Fruit fly (Drosophila melanogaster) whole organism, embryonic: ENCODE results near the gene CBP.

Source experiments
- CG10147 ChIP-seq: fragments of 200-800 bp; sonication (Bioruptor generic); optimal IDR thresholded peaks from 2 replicates; lab custom pipeline; 2019; ENCODE audit warnings: missing biosample characterization, mild to moderate bottlenecking, missing genetic modification characterization, moderate library complexity
- CG10543 ChIP-seq: fragments of 200-800 bp; sonication (Bioruptor generic); optimal IDR thresholded peaks from 3 replicates; lab custom pipeline; 2017; ENCODE audit warnings: missing biosample characterization, mild to moderate bottlenecking, missing genetic modification characterization, moderate library complexity
- CG10565 ChIP-seq: fragments of 200-800 bp; sonication (Bioruptor generic); optimal IDR thresholded peaks from 3 replicates; lab custom pipeline; 2016; ENCODE audit warnings: missing biosample characterization, mild to moderate bottlenecking, missing genetic modification characterization
- CG11504 ChIP-seq: fragments of 200-800 bp; sonication (Bioruptor generic); optimal IDR thresholded peaks from 3 replicates; lab custom pipeline; 2019; ENCODE audit warnings: missing biosample characterization, mild to moderate bottlenecking, missing genetic modification characterization, moderate library complexity
- CG12744 ChIP-seq: fragments of 200-800 bp; sonication (Bioruptor generic); optimal IDR thresholded peaks from 2 replicates; lab custom pipeline; 2016; ENCODE audit warnings: missing biosample characterization, missing genetic modification characterization
- CG13123 ChIP-seq: fragments of 200-800 bp; sonication (Bioruptor generic); optimal IDR thresholded peaks from 2 replicates; lab custom pipeline; 2016; ENCODE audit warnings: missing biosample characterization, missing genetic modification characterization
- CG13894 ChIP-seq: fragments of 200-800 bp; sonication (Bioruptor generic); optimal IDR thresholded peaks from 3 replicates; lab custom pipeline; 2018; ENCODE audit warnings: missing biosample characterization, mild to moderate bottlenecking, missing genetic modification characterization, moderate library complexity
- CG14441 ChIP-seq: fragments of 200-800 bp; sonication (Bioruptor generic); IDR thresholded peaks from 2 replicates; pipeline ENCODE4 v1.3.6; 2022; ENCODE audit warnings: missing biosample characterization, missing genetic modification characterization
- CG15011 ChIP-seq: fragments of 200-800 bp; sonication (Bioruptor generic); optimal IDR thresholded peaks from 3 replicates; lab custom pipeline; 2018; ENCODE audit warnings: missing biosample characterization, mild to moderate bottlenecking, missing genetic modification characterization
- CG15073 ChIP-seq: fragments of 200-800 bp; sonication (Bioruptor generic); optimal IDR thresholded peaks from 2 replicates; lab custom pipeline; 2016; ENCODE audit warnings: missing biosample characterization, missing genetic modification characterization
- CG15269 ChIP-seq: fragments of 200-800 bp; sonication (Bioruptor generic); optimal IDR thresholded peaks from 2 replicates; lab custom pipeline; 2018; ENCODE audit warnings: missing biosample characterization, mild to moderate bottlenecking, missing genetic modification characterization, moderate library complexity
- CG15696 ChIP-seq: fragments of 200-800 bp; sonication (Bioruptor generic); optimal IDR thresholded peaks from 2 replicates; lab custom pipeline; 2019; ENCODE audit warnings: missing biosample characterization, mild to moderate bottlenecking, missing genetic modification characterization, moderate library complexity
- CG16815 ChIP-seq: fragments of 200-800 bp; sonication (Bioruptor generic); optimal IDR thresholded peaks from 3 replicates; lab custom pipeline; 2017; ENCODE audit warnings: missing biosample characterization, mild to moderate bottlenecking, missing genetic modification characterization
- CG18764 ChIP-seq: fragments of 200-800 bp; sonication (Bioruptor generic); optimal IDR thresholded peaks from 3 replicates; lab custom pipeline; 2016; ENCODE audit warnings: missing biosample characterization, missing genetic modification characterization
- CG2120 ChIP-seq: fragments of 200-800 bp; sonication (Bioruptor generic); optimal IDR thresholded peaks from 3 replicates; lab custom pipeline; 2016; ENCODE audit warnings: missing biosample characterization, missing genetic modification characterization
- CG2129 ChIP-seq: fragments of 200-800 bp; sonication (Bioruptor generic); IDR thresholded peaks from 2 replicates; pipeline ENCODE4 v1.3.6; 2022; ENCODE audit warnings: missing biosample characterization, missing genetic modification characterization; ENCODE audit not compliant: partially characterized antibody
- CG31365 ChIP-seq: fragments of 200-800 bp; sonication (Bioruptor generic); optimal IDR thresholded peaks from 2 replicates; lab custom pipeline; 2018; ENCODE audit warnings: missing biosample characterization, mild to moderate bottlenecking, missing genetic modification characterization
- CG43689 ChIP-seq: fragments of 200-800 bp; sonication (Bioruptor generic); IDR thresholded peaks from 2 replicates; pipeline ENCODE4 v1.3.6; 2022; ENCODE audit warnings: missing biosample characterization, missing genetic modification characterization
- CG4730 ChIP-seq: fragments of 200-800 bp; sonication (Bioruptor generic); IDR thresholded peaks from 2 replicates; pipeline ENCODE4 v1.3.6; 2022; ENCODE audit warnings: missing biosample characterization, missing genetic modification characterization
- CG6254 ChIP-seq: fragments of 200-800 bp; sonication (Bioruptor generic); optimal IDR thresholded peaks from 3 replicates; lab custom pipeline; 2017; ENCODE audit warnings: mild to moderate bottlenecking, missing biosample characterization, missing genetic modification reagents, missing genetic modification characterization
- CG9876 ChIP-seq: fragments of 200-800 bp; sonication (Bioruptor generic); optimal IDR thresholded peaks from 2 replicates; lab custom pipeline; 2016; ENCODE audit warnings: missing biosample characterization, missing genetic modification characterization
- CTCF ChIP-seq: fragments of 200-800 bp; sonication (Bioruptor generic); optimal IDR thresholded peaks from 2 replicates; lab custom pipeline; 2017; ENCODE audit warnings: missing biosample characterization, mild to moderate bottlenecking, missing genetic modification characterization, moderate library complexity
- CkIIα-i1 ChIP-seq: fragments of 200-800 bp; sonication (Bioruptor generic); IDR thresholded peaks from 2 replicates; pipeline ENCODE4 v1.3.6; 2022; ENCODE audit warnings: missing biosample characterization, missing genetic modification characterization
- D19B ChIP-seq: fragments of 200-800 bp; sonication (Bioruptor generic); optimal IDR thresholded peaks from 2 replicates; lab custom pipeline; 2017; ENCODE audit warnings: missing biosample characterization, mild to moderate bottlenecking, missing genetic modification characterization
- Dbx ChIP-seq: fragments of 200-800 bp; sonication (Bioruptor generic); IDR thresholded peaks from 3 replicates; pipeline ENCODE4 v1.3.6; 2022; ENCODE audit warnings: missing biosample characterization, missing genetic modification characterization
- Jarid2 ChIP-seq: fragments of 200-800 bp; sonication (Bioruptor generic); optimal IDR thresholded peaks from 3 replicates; lab custom pipeline; 2017; ENCODE audit warnings: mild to moderate bottlenecking, missing biosample characterization, missing genetic modification reagents, missing genetic modification characterization
- Oaz ChIP-seq: fragments of 200-800 bp; sonication (Bioruptor generic); IDR thresholded peaks from 2 replicates; pipeline ENCODE4 v1.3.6; 2022; ENCODE audit warnings: missing biosample characterization, missing genetic modification characterization
- Oli ChIP-seq: fragments of 200-800 bp; sonication (Bioruptor generic); optimal IDR thresholded peaks from 2 replicates; lab custom pipeline; 2018; ENCODE audit warnings: missing biosample characterization, mild to moderate bottlenecking, missing genetic modification characterization, moderate library complexity
- PHDP ChIP-seq: fragments of 200-800 bp; sonication (Bioruptor generic); optimal IDR thresholded peaks from 3 replicates; lab custom pipeline; 2018; ENCODE audit warnings: missing biosample characterization, mild to moderate bottlenecking, missing genetic modification characterization, moderate library complexity
- Sry-δ ChIP-seq: fragments of 200-800 bp; sonication (Bioruptor generic); optimal IDR thresholded peaks from 2 replicates; lab custom pipeline; 2016; ENCODE audit warnings: missing biosample characterization, missing genetic modification characterization
- Stat92E ChIP-seq, 3 experiments: fragments of >200 bp in 2 of 3; fragments of 200-800 bp in 1 of 3; sonication (Bioruptor generic) in 1 of 3; optimal IDR thresholded peaks; 2 replicates each; lab custom pipeline; 2017 to 2019; ENCODE audit warnings: missing biosample characterization in 3 of 3, missing genetic modification characterization in 3 of 3, mild to moderate bottlenecking in 1 of 3, moderate library complexity in 1 of 3
- Taf1 ChIP-seq: fragments of 200-800 bp; sonication (Bioruptor generic); IDR thresholded peaks from 2 replicates; pipeline ENCODE4 v1.3.6; 2022; ENCODE audit warnings: missing biosample characterization, missing genetic modification characterization
- Xrp1 ChIP-seq: fragments of 200-800 bp; sonication (Bioruptor generic); IDR thresholded peaks from 2 replicates; pipeline ENCODE4 v1.3.6; 2022; ENCODE audit warnings: missing biosample characterization, missing genetic modification characterization
- bigmax ChIP-seq: fragments of 200-800 bp; sonication (Bioruptor generic); optimal IDR thresholded peaks from 2 replicates; lab custom pipeline; 2018; ENCODE audit warnings: missing biosample characterization, mild to moderate bottlenecking, missing genetic modification characterization
- cwo ChIP-seq: fragments of 200-800 bp; sonication (Bioruptor generic); optimal IDR thresholded peaks from 3 replicates; lab custom pipeline; 2017; ENCODE audit warnings: missing biosample characterization, missing genetic modification characterization, mild to moderate bottlenecking, moderate library complexity, missing genetic modification reagents
- ems ChIP-seq: fragments of 200-800 bp; sonication (Bioruptor generic); optimal IDR thresholded peaks from 3 replicates; lab custom pipeline; 2016; ENCODE audit warnings: missing biosample characterization, missing genetic modification characterization
- fu2 ChIP-seq: fragments of 200-800 bp; sonication (Bioruptor generic); optimal IDR thresholded peaks from 2 replicates; lab custom pipeline; 2016; ENCODE audit warnings: missing biosample characterization, missing genetic modification characterization
- grn ChIP-seq: fragments of 200-800 bp; sonication (Bioruptor generic); optimal IDR thresholded peaks from 3 replicates; lab custom pipeline; 2017; ENCODE audit warnings: missing biosample characterization, missing genetic modification characterization
- jigr1 ChIP-seq: fragments of 200-800 bp; sonication (Bioruptor generic); IDR thresholded peaks from 3 replicates; pipeline ENCODE4 v1.3.6; 2022; ENCODE audit warnings: missing biosample characterization, missing genetic modification characterization
- jing ChIP-seq: fragments of 200-800 bp; sonication (Bioruptor generic); optimal IDR thresholded peaks from 2 replicates; lab custom pipeline; 2018; ENCODE audit warnings: missing biosample characterization, mild to moderate bottlenecking, missing genetic modification characterization
- lola ChIP-seq, 3 experiments: fragments of >200 bp in 2 of 3; fragments of 200-800 bp in 1 of 3; sonication (Bioruptor generic) in 1 of 3; optimal IDR thresholded peaks; 2 replicates each; lab custom pipeline; 2017 to 2019; ENCODE audit warnings: missing biosample characterization in 3 of 3, missing genetic modification characterization in 3 of 3, mild to moderate bottlenecking in 1 of 3, moderate library complexity in 1 of 3
- p53 ChIP-seq: fragments of 200-800 bp; sonication (Bioruptor generic); optimal IDR thresholded peaks from 2 replicates; lab custom pipeline; 2016; ENCODE audit warnings: missing biosample characterization, missing genetic modification characterization
- sd ChIP-seq: fragments of 200-800 bp; sonication (Bioruptor generic); optimal IDR thresholded peaks from 3 replicates; lab custom pipeline; 2018; ENCODE audit warnings: missing biosample characterization, mild to moderate bottlenecking, missing genetic modification characterization, moderate library complexity
- sim ChIP-seq: fragments of 200-800 bp; sonication (Bioruptor generic); IDR thresholded peaks from 2 replicates; pipeline ENCODE4 v1.3.6; 2022; ENCODE audit warnings: missing biosample characterization, missing genetic modification characterization
- sisA ChIP-seq: fragments of 200-800 bp; sonication (Bioruptor generic); IDR thresholded peaks from 2 replicates; pipeline ENCODE4 v1.3.6; 2022; ENCODE audit warnings: missing biosample characterization, missing genetic modification characterization
- tna ChIP-seq: fragments of 200-800 bp; sonication (Bioruptor generic); IDR thresholded peaks from 2 replicates; pipeline ENCODE4 v1.3.6; 2022; ENCODE audit warnings: missing biosample characterization, missing genetic modification characterization; ENCODE audit not compliant: partially characterized antibody
- tup ChIP-seq: fragments of 200-800 bp; sonication (Bioruptor generic); optimal IDR thresholded peaks from 2 replicates; lab custom pipeline; 2016; ENCODE audit warnings: missing biosample characterization, mild to moderate bottlenecking, missing genetic modification characterization, moderate library complexity
- wek ChIP-seq: fragments of 200-800 bp; sonication (Bioruptor generic); optimal IDR thresholded peaks from 3 replicates; lab custom pipeline; 2018; ENCODE audit warnings: missing biosample characterization, mild to moderate bottlenecking, missing genetic modification characterization, moderate library complexity

The CBP gene

DNA sequence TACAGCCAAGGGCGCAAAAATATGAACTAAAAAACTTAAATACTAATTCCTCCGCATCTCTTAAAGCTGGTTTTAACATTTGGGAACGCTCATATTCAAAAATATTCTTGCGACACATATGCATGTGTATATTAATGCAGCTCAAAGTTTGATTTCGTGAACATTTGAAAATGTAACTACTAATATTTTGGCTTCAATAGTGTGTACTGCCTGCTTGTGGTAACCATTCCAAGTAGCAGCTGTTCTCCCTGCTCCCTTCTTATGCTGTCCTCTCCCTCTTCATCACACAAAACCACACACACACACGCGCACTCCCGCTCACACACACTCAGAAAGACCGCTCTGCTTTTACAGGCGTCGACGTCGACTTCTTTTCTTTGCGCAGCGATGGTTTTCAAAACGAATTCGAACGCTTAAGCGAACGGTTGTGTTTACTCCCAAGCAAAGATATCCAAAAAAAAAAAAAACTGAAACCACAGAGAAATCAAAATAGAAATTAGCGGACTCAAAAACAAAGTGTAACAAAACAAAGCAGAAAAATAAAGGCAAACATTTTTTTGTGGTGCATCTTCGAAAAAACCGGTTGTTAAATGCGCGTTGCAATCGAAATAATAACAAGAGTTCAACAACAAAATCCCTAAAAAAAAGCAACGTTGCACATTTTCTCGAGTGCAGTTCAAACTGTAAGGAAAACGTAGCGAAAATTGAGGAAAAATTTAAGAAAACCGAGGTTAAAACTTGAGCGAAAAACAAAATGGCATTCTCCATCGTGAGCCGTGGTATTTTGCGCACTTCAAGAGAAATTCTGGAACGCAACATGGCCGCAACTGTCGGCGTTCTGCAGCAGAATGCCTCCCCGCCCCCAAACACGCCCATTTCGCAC is at the start of gene CBP (continued):
- TF ChIP-seq CG14441 (GFP tag; lab: Robert Waterston, UW) (peak; percentile 93), Xrp1 (peak; percentile 98), CG15011 (GFP tag; lab: Kevin White, UChicago) (peak; percentile 96), CG43689 (GFP tag; lab: Robert Waterston, UW) (peak; percentile 92), sd (tag; lab: Kevin White, UChicago) (peak; percentile 90), wek (peak; percentile 93), CG31365 (peak; percentile 91), CG11504 (tag; lab: Kevin White, UChicago) (peak; percentile 98), jing (peak; percentile 97), CG15696 (tag; lab: Kevin White, UChicago) (peak; percentile 97), CG18764 (GFP tag; lab: Kevin White, UChicago) (peak; percentile 95), Taf1 (peak; percentile 73), Dbx (GFP tag; lab: Robert Waterston, UW) (peak; percentile 85), fu2 (GFP tag; lab: Kevin White, UChicago) (peak; percentile 93), Jarid2 (GFP tag; lab: Kevin White, UChicago) (peak; percentile 87), Stat92E (GFP tag; optimal IDR thresholded peaks at IDR 0.05; lab: Kevin White, UChicago) (peak in 1 of 3 experiments; percentile 96), CG15269 (tag; lab: Kevin White, UChicago) (peak; percentile 98), PHDP (tag; lab: Kevin White, UChicago) (peak; percentile 98), bigmax (GFP tag; lab: Kevin White, UChicago) (peak; percentile 79), CG13123 (GFP tag; lab: Kevin White, UChicago) (peak; percentile 94), tup (peak; percentile 94), CTCF (GFP tag; lab: Kevin White, UChicago) (peak; percentile 77), D19B (GFP tag; lab: Kevin White, UChicago) (peak; percentile 86), CG10543 (GFP tag; lab: Kevin White, UChicago) (peak; percentile 92), CG10147 (peak; percentile 95), lola (GFP tag; optimal IDR thresholded peaks at IDR 0.05; lab: Kevin White, UChicago) (peak in 2 of 3 experiments; percentile 10 to 98), CG16815 (GFP tag; lab: Kevin White, UChicago) (peak; percentile 97), CG2129 (no peak), CG13894 (peak; percentile 93), tna (GFP tag; lab: Robert Waterston, UW) (no peak), sim (peak; percentile 96), p53 (GFP tag; lab: Kevin White, UChicago) (peak; percentile 93), Oli (peak; percentile 99), CG6254 (GFP tag; lab: Kevin White, UChicago) (peak; percentile 97), CG15073 (GFP tag; lab: Kevin White, UChicago) (peak; percentile 84), sisA (GFP tag; lab: Robert Waterston, UW) (peak; percentile 95), CG12744 (GFP tag; lab: Kevin White, UChicago) (peak; percentile 94), cwo (peak; percentile 94), CG9876 (GFP tag; lab: Kevin White, UChicago) (peak; percentile 90), Oaz (GFP tag; lab: Robert Waterston, UW) (peak; percentile 87), CkIIα-i1 (GFP tag; lab: Robert Waterston, UW) (0 out of 2 replicates have a peak, but pooled peaks have one; percentile 53), CG2120 (GFP tag; lab: Kevin White, UChicago) (peak; percentile 95), CG10565 (GFP tag; lab: Kevin White, UChicago) (peak; percentile 93), ems (GFP tag; lab: Kevin White, UChicago) (peak; percentile 97), grn (peak; percentile 72), CG4730 (peak; percentile 93), jigr1 (GFP tag; lab: Robert Waterston, UW) (peak; percentile 91), Sry-δ (GFP tag; lab: Kevin White, UChicago) (peak; percentile 67)
